Worm (Caenorhabditis elegans) whole organism, L3 larva: ENCODE data around the gene Y44A6B.3.

ENCODE experiments used
- R02D3.7 ChIP-seq: fragments of 150-350 bp; optimal IDR thresholded peaks from 2 replicates; lab custom pipeline; 2014; ENCODE audit warnings: missing biosample characterization, missing genetic modification characterization
- aly-2 ChIP-seq: fragments of 150-350 bp; optimal IDR thresholded peaks from 2 replicates; lab custom pipeline; 2014; ENCODE audit warnings: missing biosample characterization, missing genetic modification characterization
- ama-1 ChIP-seq: fragments of 150-350 bp; optimal IDR thresholded peaks from 2 replicates; lab custom pipeline; 2018
- ceh-16 ChIP-seq: sonication (generic microtip); optimal IDR thresholded peaks from 2 replicates; lab custom pipeline; 2017; ENCODE audit warnings: missing biosample characterization, missing genetic modification characterization
- ceh-9 ChIP-seq: sonication (generic microtip); optimal IDR thresholded peaks from 2 replicates; lab custom pipeline; 2018; ENCODE audit warnings: missing biosample characterization, missing genetic modification characterization
- daf-12 ChIP-seq: fragments of 150-350 bp; optimal IDR thresholded peaks from 2 replicates; lab custom pipeline; 2014; ENCODE audit warnings: missing biosample characterization, missing genetic modification reagents, missing genetic modification characterization
- egl-5 ChIP-seq: fragments of 150-350 bp; optimal IDR thresholded peaks from 2 replicates; lab custom pipeline; 2017; ENCODE audit warnings: missing biosample characterization, missing genetic modification reagents, missing genetic modification characterization, inconsistent platforms
- elt-1 ChIP-seq: fragments of 150-350 bp; optimal IDR thresholded peaks from 2 replicates; lab custom pipeline; 2014; ENCODE audit warnings: missing biosample characterization, missing genetic modification characterization
- elt-2 ChIP-seq: sonication (generic microtip); optimal IDR thresholded peaks from 2 replicates; lab custom pipeline; 2016; ENCODE audit warnings: missing genetic modification reagents, mild to moderate bottlenecking, missing genetic modification characterization, missing compliant biosample characterization
- fkh-10 ChIP-seq: sonication (generic microtip); optimal IDR thresholded peaks from 2 replicates; lab custom pipeline; 2017; ENCODE audit warnings: missing biosample characterization, missing genetic modification reagents, missing genetic modification characterization
- fkh-2 ChIP-seq: fragments of 150-350 bp; optimal IDR thresholded peaks from 2 replicates; lab custom pipeline; 2014; ENCODE audit warnings: missing biosample characterization, missing genetic modification reagents, missing genetic modification characterization
- jun-1 ChIP-seq: fragments of 150-350 bp; optimal IDR thresholded peaks from 2 replicates; lab custom pipeline; 2014; ENCODE audit warnings: missing biosample characterization, missing genetic modification reagents, missing genetic modification characterization
- lin-15B ChIP-seq: fragments of 150-350 bp; optimal IDR thresholded peaks from 2 replicates; lab custom pipeline; 2014; ENCODE audit warnings: missing biosample characterization, missing genetic modification characterization
- lin-39 ChIP-seq: fragments of 150-350 bp; optimal IDR thresholded peaks from 2 replicates; lab custom pipeline; 2018; ENCODE audit warnings: missing biosample characterization, missing genetic modification reagents, missing genetic modification characterization
- lsy-12 ChIP-seq: sonication (generic microtip); optimal IDR thresholded peaks from 2 replicates; lab custom pipeline; 2016; ENCODE audit warnings: mild to moderate bottlenecking, missing genetic modification characterization, missing compliant biosample characterization
- mdl-1 ChIP-seq: fragments of 150-350 bp; optimal IDR thresholded peaks from 2 replicates; lab custom pipeline; 2014; ENCODE audit warnings: missing biosample characterization, missing genetic modification characterization
- mml-1 ChIP-seq: fragments of 150-350 bp; sonication (generic microtip); optimal IDR thresholded peaks from 3 replicates; lab custom pipeline; 2014; ENCODE audit warnings: missing biosample characterization, missing genetic modification characterization
- nhr-12 ChIP-seq: fragments of 150-350 bp; optimal IDR thresholded peaks from 2 replicates; lab custom pipeline; 2014; ENCODE audit warnings: missing biosample characterization, missing genetic modification characterization
- nhr-237 ChIP-seq: fragments of 150-350 bp; optimal IDR thresholded peaks from 2 replicates; lab custom pipeline; 2014; ENCODE audit warnings: missing biosample characterization, missing genetic modification characterization
- nhr-25 ChIP-seq: sonication (generic microtip); optimal IDR thresholded peaks from 2 replicates; lab custom pipeline; 2017; ENCODE audit warnings: missing biosample characterization, missing genetic modification characterization
- nhr-28 ChIP-seq: fragments of 150-350 bp; optimal IDR thresholded peaks from 2 replicates; lab custom pipeline; 2014; ENCODE audit warnings: missing biosample characterization, missing genetic modification characterization
- nhr-43 ChIP-seq: sonication (generic microtip); optimal IDR thresholded peaks from 2 replicates; lab custom pipeline; 2016; ENCODE audit warnings: mild to moderate bottlenecking, missing genetic modification characterization, missing compliant biosample characterization; ENCODE audit not compliant: poor library complexity, severe bottlenecking
- nhr-67 ChIP-seq: fragments of 150-350 bp; optimal IDR thresholded peaks from 2 replicates; lab custom pipeline; 2014; ENCODE audit warnings: missing biosample characterization, missing genetic modification characterization
- pha-4 ChIP-seq: fragments of 150-350 bp; optimal IDR thresholded peaks from 2 replicates; lab custom pipeline; 2014; ENCODE audit warnings: missing biosample characterization, missing genetic modification reagents, missing genetic modification characterization
- pqm-1 ChIP-seq: fragments of 150-350 bp; optimal IDR thresholded peaks from 2 replicates; lab custom pipeline; 2017; ENCODE audit warnings: missing biosample characterization, missing genetic modification characterization, inconsistent platforms
- sea-2 ChIP-seq: fragments of 150-350 bp; sonication (generic microtip); optimal IDR thresholded peaks from 4 replicates; lab custom pipeline; 2014; ENCODE audit warnings: missing biosample characterization, missing genetic modification reagents, missing genetic modification characterization
- skn-1 ChIP-seq: fragments of 150-350 bp; optimal IDR thresholded peaks from 2 replicates; lab custom pipeline; 2014; ENCODE audit warnings: missing biosample characterization, missing genetic modification characterization
- snpc-4 ChIP-seq: fragments of 150-350 bp; optimal IDR thresholded peaks from 2 replicates; lab custom pipeline; 2014; ENCODE audit warnings: missing biosample characterization, missing genetic modification characterization
- tbx-2 ChIP-seq: sonication (generic microtip); optimal IDR thresholded peaks from 2 replicates; lab custom pipeline; 2016; ENCODE audit warnings: mild to moderate bottlenecking, missing genetic modification characterization, missing compliant biosample characterization
- unc-39 ChIP-seq: sonication (generic microtip); optimal IDR thresholded peaks from 4 replicates; lab custom pipeline; 2017; ENCODE audit warnings: missing biosample characterization, missing genetic modification characterization
- unc-62 ChIP-seq: fragments of 150-350 bp; sonication (generic microtip); optimal IDR thresholded peaks from 4 replicates; lab custom pipeline; 2014; ENCODE audit warnings: missing biosample characterization, missing genetic modification reagents, missing genetic modification characterization
- zag-1 ChIP-seq: fragments of 150-350 bp; optimal IDR thresholded peaks from 2 replicates; lab custom pipeline; 2014; ENCODE audit warnings: missing biosample characterization, missing genetic modification characterization
- ztf-11 ChIP-seq: fragments of 150-350 bp; optimal IDR thresholded peaks from 2 replicates; lab custom pipeline; 2014; ENCODE audit warnings: missing biosample characterization, missing genetic modification characterization

The Y44A6B.3 gene

ce11 chrV:20597076-20597475 is 41.2 kb downstream of the Y44A6B.3 start, which contains the start of gene F46B3.1:
F46B3.1 (minus strand) TSS chrV:20597176.
- TF ChIP-seq aly-2 (tag; lab: Kevin White, UChicago): no peak
- TF ChIP-seq unc-39 (tag; lab: Kevin White, UChicago): no peak
- no peak for TF ChIP-seq fkh-2 (tag; lab: Kevin White, UChicago)
- TF ChIP-seq lsy-12 (tag; lab: Kevin White, UChicago): no peak
- no peak for TF ChIP-seq nhr-43 (tag; lab: Kevin White, UChicago)
- no peak for TF ChIP-seq pqm-1 (tag; lab: Kevin White, UChicago)
- no peak for TF ChIP-seq skn-1 (tag; lab: Kevin White, UChicago)
- no peak for TF ChIP-seq zag-1 (tag; lab: Kevin White, UChicago)
- no peak for TF ChIP-seq egl-5 (tag; lab: Kevin White, UChicago)
- no peak for TF ChIP-seq lin-39 (tag; lab: Kevin White, UChicago)
- TF ChIP-seq tbx-2 (tag; lab: Kevin White, UChicago): no peak
- TF ChIP-seq pha-4 (tag; lab: Kevin White, UChicago): no peak
- no peak for TF ChIP-seq elt-1 (tag; lab: Kevin White, UChicago)
- no peak for TF ChIP-seq ceh-16 (tag; lab: Kevin White, UChicago)
- TF ChIP-seq sea-2 (GFP tag; lab: Kevin White, UChicago): no peak
- TF ChIP-seq daf-12 (tag; lab: Kevin White, UChicago): no peak
- TF ChIP-seq ceh-9 (tag; lab: Kevin White, UChicago): no peak
- no peak for TF ChIP-seq nhr-28 (tag; lab: Kevin White, UChicago)
- no peak for TF ChIP-seq unc-62 (GFP tag; lab: Kevin White, UChicago)

DNA sequence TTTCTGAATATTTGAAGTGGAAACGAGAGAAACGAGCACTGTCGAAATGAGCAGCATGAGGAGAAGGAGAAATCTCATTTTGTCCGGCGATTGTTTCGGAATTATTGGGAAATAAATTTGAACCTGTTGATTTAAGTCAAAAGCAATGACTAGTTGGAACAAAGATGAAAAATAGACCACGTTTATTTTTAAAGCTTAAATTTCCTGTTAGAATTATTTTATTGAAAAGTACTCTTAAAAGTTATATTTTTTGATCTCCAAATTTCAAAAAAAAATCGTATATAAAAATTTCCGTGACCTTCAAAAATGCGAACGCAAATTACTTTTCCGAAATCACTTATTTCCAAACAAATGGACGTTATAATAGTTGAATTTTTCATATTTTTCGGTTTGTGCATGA is 42.6 kb downstream of the Y44A6B.3 start, which contains the start of gene F26F2.11:
F26F2.11 (minus strand) TSS at position 101 of the 400 bp plus-strand sequence.
- TF ChIP-seq pha-4 (tag; lab: Kevin White, UChicago): no peak
- no peak for TF ChIP-seq R02D3.7 (tag; lab: Kevin White, UChicago)
- TF ChIP-seq fkh-10 (GFP tag; lab: Kevin White, UChicago): no peak
- TF ChIP-seq zag-1 (tag; lab: Kevin White, UChicago): no peak
- TF ChIP-seq unc-62 (GFP tag; lab: Kevin White, UChicago): no peak
- TF ChIP-seq nhr-12 (tag; lab: Kevin White, UChicago): no peak
- TF ChIP-seq elt-1 (tag; lab: Kevin White, UChicago): no peak
- TF ChIP-seq sea-2 (GFP tag; lab: Kevin White, UChicago): no peak
- TF ChIP-seq nhr-28 (tag; lab: Kevin White, UChicago): no peak
- TF ChIP-seq mml-1 (tag; lab: Kevin White, UChicago): no peak
- no peak for TF ChIP-seq ztf-11 (tag; lab: Kevin White, UChicago)
- no peak for TF ChIP-seq nhr-237 (tag; lab: Kevin White, UChicago)
- no peak for TF ChIP-seq unc-39 (tag; lab: Kevin White, UChicago)
- no peak for TF ChIP-seq lin-15B (tag; lab: Kevin White, UChicago)
- no peak for TF ChIP-seq nhr-25 (tag; lab: Kevin White, UChicago)
- TF ChIP-seq nhr-67: no peak
- no peak for TF ChIP-seq fkh-2 (tag; lab: Kevin White, UChicago)

ce11 chrV:20594746-20595145 is 43.5 kb downstream of the Y44A6B.3 start, which contains the start of gene F26F2.10:
F26F2.10 (minus strand) TSS chrV:20594846.
- no peak for TF ChIP-seq jun-1
- no peak for TF ChIP-seq lsy-12 (tag; lab: Kevin White, UChicago)
- TF ChIP-seq mdl-1 (tag; lab: Kevin White, UChicago): no peak
- no peak for TF ChIP-seq nhr-25 (tag; lab: Kevin White, UChicago)
- no peak for TF ChIP-seq nhr-67
- TF ChIP-seq aly-2 (tag; lab: Kevin White, UChicago): no peak
- no peak for TF ChIP-seq snpc-4
- no peak for TF ChIP-seq elt-2 (tag; lab: Kevin White, UChicago)
- no peak for TF ChIP-seq lin-15B (tag; lab: Kevin White, UChicago)
- TF ChIP-seq ceh-9 (tag; lab: Kevin White, UChicago): no peak
- TF ChIP-seq skn-1 (tag; lab: Kevin White, UChicago): no peak
- no peak for TF ChIP-seq fkh-2 (tag; lab: Kevin White, UChicago)
- no peak for TF ChIP-seq pqm-1 (tag; lab: Kevin White, UChicago)
- TF ChIP-seq nhr-237 (tag; lab: Kevin White, UChicago): no peak
- no peak for TF ChIP-seq R02D3.7 (tag; lab: Kevin White, UChicago)
- TF ChIP-seq nhr-12 (tag; lab: Kevin White, UChicago): no peak
- TF ChIP-seq ama-1: no peak
